Worm (Caenorhabditis elegans) whole organism, L4 larva: ENCODE measurements around the gene mdh-1.

Experiments
- aly-2 ChIP-seq: sonication (generic microtip); optimal IDR thresholded peaks from 2 replicates; lab custom pipeline; 2018; ENCODE audit warnings: missing biosample characterization, missing genetic modification characterization
- ceh-32 ChIP-seq: sonication (generic microtip); optimal IDR thresholded peaks from 2 replicates; lab custom pipeline; 2016; ENCODE audit warnings: mild to moderate bottlenecking, missing genetic modification characterization, missing compliant biosample characterization; ENCODE audit not compliant: poor library complexity
- dmd-8 ChIP-seq: fragments of 200-800 bp; sonication (Bioruptor generic); IDR thresholded peaks from 2 replicates; pipeline ENCODE4 v1.3.6; 2022; ENCODE audit warnings: missing genetic modification characterization, missing compliant biosample characterization
- egl-27 ChIP-seq: sonication (generic microtip); optimal IDR thresholded peaks from 3 replicates; lab custom pipeline; 2017; ENCODE audit warnings: missing biosample characterization, missing genetic modification reagents, missing genetic modification characterization
- fos-1 ChIP-seq: fragments of 150-350 bp; optimal IDR thresholded peaks from 2 replicates; lab custom pipeline; 2014; ENCODE audit warnings: missing biosample characterization, missing genetic modification characterization
- lin-39 ChIP-seq: fragments of 150-350 bp; optimal IDR thresholded peaks from 2 replicates; lab custom pipeline; 2014; ENCODE audit warnings: missing biosample characterization, missing genetic modification reagents, missing genetic modification characterization
- nhr-11 ChIP-seq: fragments of 150-350 bp; optimal IDR thresholded peaks from 2 replicates; lab custom pipeline; 2014; ENCODE audit warnings: missing biosample characterization, missing genetic modification characterization
- nhr-76 ChIP-seq: fragments of 150-350 bp; optimal IDR thresholded peaks from 2 replicates; lab custom pipeline; 2014; ENCODE audit warnings: missing biosample characterization, missing genetic modification characterization
- pqm-1 ChIP-seq: sonication (generic microtip); optimal IDR thresholded peaks from 2 replicates; lab custom pipeline; 2017; ENCODE audit warnings: missing biosample characterization, missing genetic modification characterization
- skn-1 ChIP-seq: fragments of 150-350 bp; optimal IDR thresholded peaks from 2 replicates; lab custom pipeline; 2014; ENCODE audit warnings: missing biosample characterization, missing genetic modification characterization
- snpc-4 ChIP-seq: fragments of 150-350 bp; optimal IDR thresholded peaks from 2 replicates; lab custom pipeline; 2014; ENCODE audit warnings: missing biosample characterization, missing genetic modification characterization
- unc-39 ChIP-seq: sonication (generic microtip); optimal IDR thresholded peaks from 2 replicates; lab custom pipeline; 2017; ENCODE audit warnings: missing biosample characterization, missing genetic modification characterization
- ztf-11 ChIP-seq: fragments of 150-350 bp; optimal IDR thresholded peaks from 2 replicates; lab custom pipeline; 2014; ENCODE audit warnings: missing biosample characterization, missing genetic modification characterization

ce11 chrV:6498441-6498840, 17.9 kb downstream of the mdh-1 start:
- no peak for TF ChIP-seq aly-2
- TF ChIP-seq fos-1 (tag; lab: Kevin White, UChicago), result no peak
- no peak for TF ChIP-seq nhr-11 (tag; lab: Kevin White, UChicago)
- no peak for TF ChIP-seq pqm-1
- TF ChIP-seq egl-27, result no peak
- no peak for TF ChIP-seq ztf-11
- no peak for TF ChIP-seq ceh-32
- no peak for TF ChIP-seq unc-39
- TF ChIP-seq dmd-8 (GFP tag; lab: Robert Waterston, UW), result no peak
- no peak for TF ChIP-seq lin-39
- TF ChIP-seq snpc-4 (tag; lab: Kevin White, UChicago), result no peak
- TF ChIP-seq nhr-76 (tag; lab: Kevin White, UChicago), result no peak
- no peak for TF ChIP-seq skn-1 (tag; lab: Kevin White, UChicago)
